Fruit fly (Drosophila melanogaster) S2 (cell line): ENCODE results near the gene DIP-iota.

Experiments used
- CG8478 ChIP-seq: fragments of >200 bp; optimal IDR thresholded peaks from 2 replicates; lab custom pipeline; 2018
- CTCF ChIP-seq, 2 experiments: fragments of >200 bp; optimal IDR thresholded peaks; 2 replicates each; lab custom pipeline; 2018

The DIP-iota gene

dm6 chr2L:6621600-6621999 is at the start of gene DIP-iota:
Gene DIP-iota, minus strand, starts transcription at chr2L:6621700.
- TF ChIP-seq CG8478 (lab: Kevin White, UChicago) (no peak), CTCF (optimal IDR thresholded peaks at IDR 0.05; lab: Kevin White, UChicago) (no peak)

dm6 chr2L:6667719-6668325 is 46.3 kb upstream of the DIP-iota start, which contains the start of gene Galt:
Gene Galt, minus strand, starts transcription at chr2L:6668033.
- no peak for TF ChIP-seq CTCF (optimal IDR thresholded peaks at IDR 0.05; lab: Kevin White, UChicago)
- no peak for TF ChIP-seq CG8478 (lab: Kevin White, UChicago)

- no peak for TF ChIP-seq CG8478 (lab: Kevin White, UChicago)
- TF ChIP-seq CTCF (optimal IDR thresholded peaks at IDR 0.05; lab: Kevin White, UChicago): no peak
Observed at dm6 chr2L:6663562-6664051, 42.1 kb upstream of the DIP-iota start, which contains the start of the genes CG13771, CG34310 and cup. Gene CG13771, minus strand, starts transcription at chr2L:6663612. Gene CG34310, plus strand, starts transcription at chr2L:6663664. Gene cup, plus strand, starts transcription at chr2L:6663664.

- TF ChIP-seq CG8478 (lab: Kevin White, UChicago) (no peak), CTCF (optimal IDR thresholded peaks at IDR 0.05; lab: Kevin White, UChicago) (no peak)
Observed at dm6 chr2L:6657969-6658748, 36.7 kb upstream of the DIP-iota start, which contains the start of the genes CG31636 and Ube4A. Gene CG31636, minus strand, starts transcription at chr2L:6658152. Gene Ube4A, plus strand, starts transcription at chr2L:6658517.

dm6 chr2L:6656264-6656676 is 34.8 kb upstream of the DIP-iota start, which contains the start of gene CG31633:
Gene CG31633, minus strand, starts transcription at chr2L:6656321.
- TF ChIP-seq CTCF (optimal IDR thresholded peaks at IDR 0.05; lab: Kevin White, UChicago) (no peak), CG8478 (lab: Kevin White, UChicago) (no peak)

- TF ChIP-seq CTCF (optimal IDR thresholded peaks at IDR 0.05; lab: Kevin White, UChicago): no peak
- TF ChIP-seq CG8478 (lab: Kevin White, UChicago): no peak
Observed at dm6 chr2L:6649085-6649754, 27.7 kb upstream of the DIP-iota start, which contains the start of the genes CG31635 and Tango1. Gene CG31635, minus strand, starts transcription at chr2L:6649114. Gene Tango1, plus strand, starts transcription at chr2L:6649388.

dm6 chr2L:6648163-6648628 is 26.7 kb upstream of the DIP-iota start:
- TF ChIP-seq CTCF (optimal IDR thresholded peaks at IDR 0.05; lab: Kevin White, UChicago): no peak

- TF ChIP-seq CTCF (optimal IDR thresholded peaks at IDR 0.05; lab: Kevin White, UChicago) (no peak), CG8478 (lab: Kevin White, UChicago) (no peak)
Observed at dm6 chr2L:6647103-6647711, 25.7 kb upstream of the DIP-iota start.

- TF ChIP-seq CTCF (optimal IDR thresholded peaks at IDR 0.05; lab: Kevin White, UChicago) (no peak), CG8478 (lab: Kevin White, UChicago) (no peak)
Observed at dm6 chr2L:6644421-6645059, 23.0 kb upstream of the DIP-iota start.

dm6 chr2L:6643218-6643756 is 21.8 kb upstream of the DIP-iota start:
- TF ChIP-seq CG8478 (lab: Kevin White, UChicago): no peak
- no peak for TF ChIP-seq CTCF (optimal IDR thresholded peaks at IDR 0.05; lab: Kevin White, UChicago)

- no peak for TF ChIP-seq CG8478 (lab: Kevin White, UChicago)
- TF ChIP-seq CTCF (optimal IDR thresholded peaks at IDR 0.05; lab: Kevin White, UChicago): no peak
Observed at dm6 chr2L:6632307-6632706, 10.8 kb upstream of the DIP-iota start, which contains the start of gene Oatp26F. Gene Oatp26F, minus strand, starts transcription at chr2L:6632407.

dm6 chr2L:6622642-6623162 is 1.2 kb upstream of the DIP-iota start, which contains the start of gene CG34345:
Gene CG34345, plus strand, starts transcription at chr2L:6623112.
- TF ChIP-seq CTCF (optimal IDR thresholded peaks at IDR 0.05; lab: Kevin White, UChicago) (peak; percentile 43 to 74), CG8478 (lab: Kevin White, UChicago) (no peak)

- TF ChIP-seq CG8478 (lab: Kevin White, UChicago): no peak
- TF ChIP-seq CTCF (optimal IDR thresholded peaks at IDR 0.05; lab: Kevin White, UChicago): no peak
Observed at dm6 chr2L:6622031-6622430, 531 bp upstream of the DIP-iota start.
